Worm (Caenorhabditis elegans) whole organism, L2 larva: Measurements from ENCODE around the gene cest-7.

Source experiments
- C34F6.9 ChIP-seq: fragments of 150-350 bp; optimal IDR thresholded peaks from 2 replicates; lab custom pipeline; 2014; ENCODE audit warnings: missing biosample characterization, missing genetic modification characterization
- Y55F3AM.14 ChIP-seq: fragments of 200-800 bp; sonication (Bioruptor generic); optimal IDR thresholded peaks from 2 replicates; lab custom pipeline; 2018; ENCODE audit warnings: mild to moderate bottlenecking, missing genetic modification characterization, missing compliant biosample characterization
- alr-1 ChIP-seq: fragments of 150-350 bp; optimal IDR thresholded peaks from 2 replicates; lab custom pipeline; 2014; ENCODE audit warnings: missing biosample characterization, missing genetic modification characterization
- blmp-1 ChIP-seq: sonication (generic microtip); optimal IDR thresholded peaks from 2 replicates; lab custom pipeline; 2017; ENCODE audit warnings: missing genetic modification characterization, mild to moderate bottlenecking, missing compliant biosample characterization, antibody characterized with exemption, moderate library complexity; ENCODE audit not compliant: insufficient read depth
- ceh-16 ChIP-seq: fragments of 150-350 bp; optimal IDR thresholded peaks from 2 replicates; lab custom pipeline; 2014; ENCODE audit warnings: missing biosample characterization, missing genetic modification characterization
- ceh-82 ChIP-seq: fragments of 150-350 bp; optimal IDR thresholded peaks from 2 replicates; lab custom pipeline; 2014; ENCODE audit warnings: missing biosample characterization, missing genetic modification characterization
- crh-2 ChIP-seq: sonication (generic microtip); optimal IDR thresholded peaks from 2 replicates; lab custom pipeline; 2017; ENCODE audit warnings: missing biosample characterization, missing genetic modification characterization
- dmd-4 ChIP-seq: sonication (generic microtip); optimal IDR thresholded peaks from 2 replicates; lab custom pipeline; 2017; ENCODE audit warnings: missing biosample characterization, missing genetic modification characterization
- elt-3 ChIP-seq: sonication (generic microtip); optimal IDR thresholded peaks from 2 replicates; lab custom pipeline; 2017; ENCODE audit warnings: missing biosample characterization, missing genetic modification characterization
- fos-1 ChIP-seq: fragments of 150-350 bp; optimal IDR thresholded peaks from 2 replicates; lab custom pipeline; 2014; ENCODE audit warnings: missing biosample characterization, missing genetic modification characterization
- lin-11 ChIP-seq: fragments of 150-350 bp; sonication (generic microtip); optimal IDR thresholded peaks from 2 replicates; lab custom pipeline; 2014; ENCODE audit warnings: missing biosample characterization, missing genetic modification characterization, inconsistent platforms, mixed read lengths
- lin-39 ChIP-seq: fragments of 150-350 bp; optimal IDR thresholded peaks from 2 replicates; lab custom pipeline; 2014; ENCODE audit warnings: missing biosample characterization, missing genetic modification reagents, missing genetic modification characterization
- lsy-2 ChIP-seq, 2 experiments: fragments of 150-350 bp in 1 of 2; sonication (generic microtip) in 1 of 2; optimal IDR thresholded peaks; 2 replicates each; lab custom pipeline; 2014 to 2017; ENCODE audit warnings: missing biosample characterization in 2 of 2, missing genetic modification characterization in 2 of 2
- mbf-1 ChIP-seq: sonication (generic microtip); optimal IDR thresholded peaks from 2 replicates; lab custom pipeline; 2017; ENCODE audit warnings: missing biosample characterization, missing genetic modification characterization
- mdl-1 ChIP-seq, 2 experiments: fragments of 150-350 bp in 1 of 2; sonication (generic microtip) in 1 of 2; optimal IDR thresholded peaks; 2 replicates each; lab custom pipeline; 2017; ENCODE audit warnings: missing biosample characterization in 2 of 2, missing genetic modification characterization in 2 of 2
- nhr-11 ChIP-seq: fragments of 150-350 bp; optimal IDR thresholded peaks from 2 replicates; lab custom pipeline; 2014; ENCODE audit warnings: missing biosample characterization, missing genetic modification characterization
- nhr-12 ChIP-seq: fragments of 150-350 bp; optimal IDR thresholded peaks from 2 replicates; lab custom pipeline; 2014; ENCODE audit warnings: missing biosample characterization, missing genetic modification characterization
- nhr-129 ChIP-seq: fragments of 150-350 bp; optimal IDR thresholded peaks from 2 replicates; lab custom pipeline; 2014; ENCODE audit warnings: missing biosample characterization, missing genetic modification characterization
- nhr-21 ChIP-seq: fragments of 150-350 bp; optimal IDR thresholded peaks from 2 replicates; lab custom pipeline; 2014; ENCODE audit warnings: missing biosample characterization, missing genetic modification characterization
- nhr-23 ChIP-seq: fragments of 150-350 bp; optimal IDR thresholded peaks from 2 replicates; lab custom pipeline; 2014; ENCODE audit warnings: missing biosample characterization, missing genetic modification reagents, missing genetic modification characterization
- nhr-237 ChIP-seq: fragments of 150-350 bp; optimal IDR thresholded peaks from 2 replicates; lab custom pipeline; 2014; ENCODE audit warnings: missing biosample characterization, missing genetic modification characterization
- nhr-6 ChIP-seq: fragments of 150-350 bp; optimal IDR thresholded peaks from 2 replicates; lab custom pipeline; 2014; ENCODE audit warnings: missing biosample characterization, missing genetic modification characterization
- nhr-77 ChIP-seq: fragments of 150-350 bp; optimal IDR thresholded peaks from 2 replicates; lab custom pipeline; 2014; ENCODE audit warnings: missing biosample characterization, missing genetic modification characterization
- peb-1 ChIP-seq: fragments of 150-350 bp; optimal IDR thresholded peaks from 2 replicates; lab custom pipeline; 2014; ENCODE audit warnings: missing biosample characterization, missing genetic modification characterization
- sem-4 ChIP-seq: fragments of 150-350 bp; optimal IDR thresholded peaks from 2 replicates; lab custom pipeline; 2014; ENCODE audit warnings: missing biosample characterization, missing genetic modification reagents, missing genetic modification characterization
- sma-9 ChIP-seq, 2 experiments: fragments of 150-350 bp in 1 of 2; sonication (generic microtip) in 1 of 2; optimal IDR thresholded peaks; 2 replicates each; lab custom pipeline; 2014 to 2016; ENCODE audit warnings: missing genetic modification characterization in 2 of 2, mild to moderate bottlenecking in 1 of 2, missing biosample characterization in 1 of 2, missing compliant biosample characterization in 1 of 2, missing genetic modification reagents in 1 of 2, moderate library complexity in 1 of 2
- snpc-4 ChIP-seq: fragments of 150-350 bp; optimal IDR thresholded peaks from 2 replicates; lab custom pipeline; 2014; ENCODE audit warnings: missing biosample characterization, missing genetic modification characterization
- unc-39 ChIP-seq: fragments of 150-350 bp; optimal IDR thresholded peaks from 2 replicates; lab custom pipeline; 2014; ENCODE audit warnings: missing biosample characterization, missing genetic modification characterization
- unc-55 ChIP-seq: fragments of 150-350 bp; sonication (generic microtip); optimal IDR thresholded peaks from 3 replicates; lab custom pipeline; 2014; ENCODE audit warnings: missing biosample characterization, missing genetic modification reagents, missing genetic modification characterization
- unc-62 ChIP-seq: fragments of 150-350 bp; optimal IDR thresholded peaks from 2 replicates; lab custom pipeline; 2014; ENCODE audit warnings: missing biosample characterization, missing genetic modification reagents, missing genetic modification characterization
- zag-1 ChIP-seq: fragments of 150-350 bp; optimal IDR thresholded peaks from 2 replicates; lab custom pipeline; 2014; ENCODE audit warnings: missing biosample characterization, missing genetic modification characterization
- ztf-1 ChIP-seq: fragments of 200-800 bp; sonication (Bioruptor generic); conservative IDR thresholded peaks from 2 replicates; pipeline ENCODE4 v1.3.6; 2022; ENCODE audit warnings: missing genetic modification characterization, missing compliant biosample characterization
- ztf-11 ChIP-seq: sonication (generic microtip); optimal IDR thresholded peaks from 2 replicates; lab custom pipeline; 2017; ENCODE audit warnings: missing biosample characterization, missing genetic modification characterization
- ztf-4 ChIP-seq: fragments of 150-350 bp; optimal IDR thresholded peaks from 2 replicates; lab custom pipeline; 2014; ENCODE audit warnings: missing biosample characterization, missing genetic modification characterization

The cest-7 gene

ce11 chrX:12210145-12211032 lies 19.4 kb upstream of the cest-7 start:
- TF ChIP-seq alr-1 (tag; lab: Kevin White, UChicago) (no peak), fos-1 (peak; percentile 23), nhr-11 (no peak), C34F6.9 (tag; lab: Kevin White, UChicago) (peak; percentile 12), lsy-2 (tag; optimal IDR thresholded peaks at IDR 0.05; lab: Kevin White, UChicago) (no peak), blmp-1 (tag; lab: Kevin White, UChicago) (no peak), nhr-21 (tag; lab: Kevin White, UChicago) (peak; percentile 15), nhr-23 (tag; lab: Kevin White, UChicago) (no peak), mdl-1 (tag; optimal IDR thresholded peaks at IDR 0.05; lab: Kevin White, UChicago) (no peak), mbf-1 (tag; lab: Kevin White, UChicago) (no peak), ceh-16 (tag; lab: Kevin White, UChicago) (no peak), nhr-6 (tag; lab: Kevin White, UChicago) (no peak), unc-39 (no peak), elt-3 (tag; lab: Kevin White, UChicago) (no peak), dmd-4 (no peak), lin-39 (tag; lab: Kevin White, UChicago) (peak; percentile 64), ztf-1 (no peak), unc-55 (GFP tag; lab: Kevin White, UChicago) (no peak), unc-62 (no peak), sma-9 (GFP tag; optimal IDR thresholded peaks at IDR 0.05; lab: Kevin White, UChicago) (no peak), sma-9 (tag; optimal IDR thresholded peaks at IDR 0.05; lab: Kevin White, UChicago) (no peak), crh-2 (tag; lab: Kevin White, UChicago) (no peak)

ce11 chrX:12212801-12213200 lies 16.9 kb upstream of the cest-7 start, which contains the start of gene cab-1:
TSS of gene cab-1 (minus strand) at chrX:12212901.
- TF ChIP-seq fos-1 = no peak
- no peak for TF ChIP-seq ztf-1
- no peak for TF ChIP-seq ztf-11
- TF ChIP-seq Y55F3AM.14 (GFP tag; lab: Kevin White, UChicago) = no peak
- no peak for TF ChIP-seq nhr-237
- TF ChIP-seq lin-11 (tag; lab: Kevin White, UChicago) = no peak
- TF ChIP-seq peb-1 (tag; lab: Kevin White, UChicago) = no peak
- TF ChIP-seq ceh-16 (tag; lab: Kevin White, UChicago) = no peak
- no peak for TF ChIP-seq mbf-1 (tag; lab: Kevin White, UChicago)
- TF ChIP-seq lin-39 (tag; lab: Kevin White, UChicago) = no peak
- no peak for TF ChIP-seq unc-62
- TF ChIP-seq blmp-1 (tag; lab: Kevin White, UChicago) = no peak
- TF ChIP-seq sem-4 (tag; lab: Kevin White, UChicago) = no peak
- no peak for TF ChIP-seq alr-1 (tag; lab: Kevin White, UChicago)
- TF ChIP-seq unc-55 (GFP tag; lab: Kevin White, UChicago) = no peak
- TF ChIP-seq sma-9 (GFP tag; optimal IDR thresholded peaks at IDR 0.05; lab: Kevin White, UChicago) = no peak
- no peak for TF ChIP-seq sma-9 (tag; optimal IDR thresholded peaks at IDR 0.05; lab: Kevin White, UChicago)
- no peak for TF ChIP-seq nhr-23 (tag; lab: Kevin White, UChicago)
- no peak for TF ChIP-seq ceh-82 (tag; lab: Kevin White, UChicago)

ce11 chrX:12216943-12217342 lies 12.8 kb upstream of the cest-7 start, which contains the start of gene C23H4.8:
TSS of gene C23H4.8 (plus strand) at chrX:12217243.
- TF ChIP-seq alr-1 (tag; lab: Kevin White, UChicago) (no peak), snpc-4 (tag; lab: Kevin White, UChicago) (no peak), ztf-11 (no peak), unc-62 (no peak), peb-1 (tag; lab: Kevin White, UChicago) (no peak), dmd-4 (no peak), nhr-12 (no peak), nhr-129 (tag; lab: Kevin White, UChicago) (no peak), nhr-237 (no peak), ztf-4 (tag; lab: Kevin White, UChicago) (no peak), nhr-77 (tag; lab: Kevin White, UChicago) (no peak), sma-9 (GFP tag; optimal IDR thresholded peaks at IDR 0.05; lab: Kevin White, UChicago) (no peak), sma-9 (tag; optimal IDR thresholded peaks at IDR 0.05; lab: Kevin White, UChicago) (no peak), crh-2 (tag; lab: Kevin White, UChicago) (no peak), zag-1 (tag; lab: Kevin White, UChicago) (no peak)
- TF ChIP-seq, all 48 proteins: peak for 0
